Fruit fly (Drosophila melanogaster): ENCODE measurements around the gene cic.

DNA sequence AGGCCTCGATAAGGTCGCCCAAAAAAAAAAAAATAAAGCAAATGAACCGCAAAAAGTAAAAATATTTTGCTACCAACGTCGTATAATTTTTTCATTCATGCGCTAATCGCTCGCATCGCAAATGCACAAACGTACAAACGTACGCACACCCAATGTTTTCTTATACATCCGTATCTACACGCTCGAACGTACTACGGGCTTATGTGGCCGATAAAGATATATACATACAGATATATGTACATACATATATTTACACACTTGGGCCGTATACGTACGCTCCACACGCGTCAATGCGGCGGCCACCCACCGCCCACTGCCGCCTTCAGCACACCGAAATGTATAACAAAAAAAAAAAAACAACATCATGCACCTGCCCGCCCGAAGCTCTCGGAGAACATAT lies 13.4 kb downstream of the cic start:
- TF ChIP-seq Ets96B (tag; optimal IDR thresholded peaks at IDR 0.05) (no peak), Eip93F (GFP tag; optimal IDR thresholded peaks at IDR 0.05) (no peak), Sox102F (GFP tag; optimal IDR thresholded peaks at IDR 0.05) (no peak), ss (GFP tag; optimal IDR thresholded peaks at IDR 0.05) (no peak), pdm3 (GFP tag; optimal IDR thresholded peaks at IDR 0.05) (no peak), Sox14 (GFP tag; optimal IDR thresholded peaks at IDR 0.05) (no peak), CG8119 (GFP tag; IDR thresholded peaks at IDR 0.05) (no peak), CG16779 (tag; optimal IDR thresholded peaks at IDR 0.05) (no peak), Hr4 (GFP tag; optimal IDR thresholded peaks at IDR 0.05) (no peak), salr (GFP tag; optimal IDR thresholded peaks at IDR 0.05) (no peak)
